Worm (Caenorhabditis elegans) whole organism, L4 larva: ENCODE results near the gene mlc-4.

ENCODE experiments used
- F44E2.7 ChIP-seq: fragments of 200-800 bp; sonication (Bioruptor generic); IDR thresholded peaks from 2 replicates; pipeline ENCODE4 v2.1.2; 2022; ENCODE audit warnings: missing genetic modification characterization, missing compliant biosample characterization
- Y5F2A.4 ChIP-seq: fragments of 200-800 bp; sonication (Bioruptor generic); optimal IDR thresholded peaks from 2 replicates; lab custom pipeline; 2018; ENCODE audit warnings: mild to moderate bottlenecking, missing genetic modification characterization, missing compliant biosample characterization
- Y75B8A.6 ChIP-seq: fragments of 200-800 bp; sonication (Bioruptor generic); IDR thresholded peaks from 2 replicates; pipeline ENCODE4 v1.3.6; 2022; ENCODE audit warnings: missing genetic modification reagents, missing genetic modification characterization, missing compliant biosample characterization
- aha-1 ChIP-seq: fragments of 150-350 bp; peaks from one replicate; lab custom pipeline; 2014; ENCODE audit warnings: missing biosample characterization, missing genetic modification characterization
- ama-1 ChIP-seq: fragments of 150-350 bp; optimal IDR thresholded peaks from 2 replicates; lab custom pipeline; 2014; ENCODE audit warnings: inconsistent platforms, mixed read lengths
- attf-4 ChIP-seq: sonication (generic microtip); optimal IDR thresholded peaks from 3 replicates; lab custom pipeline; 2017; ENCODE audit warnings: missing biosample characterization, missing genetic modification characterization
- ceh-20 ChIP-seq: fragments of 200-800 bp; sonication (Bioruptor generic); IDR thresholded peaks from 2 replicates; pipeline ENCODE4 v1.3.6; 2022; ENCODE audit warnings: missing genetic modification reagents, missing genetic modification characterization, missing compliant biosample characterization
- ceh-28 ChIP-seq: fragments of 150-350 bp; optimal IDR thresholded peaks from 2 replicates; lab custom pipeline; 2014; ENCODE audit warnings: missing biosample characterization, missing genetic modification reagents, missing genetic modification characterization
- cey-2 ChIP-seq: sonication (generic microtip); optimal IDR thresholded peaks from 3 replicates; lab custom pipeline; 2017; ENCODE audit warnings: missing genetic modification characterization, mild to moderate bottlenecking, missing compliant biosample characterization, antibody characterized with exemption, borderline replicate concordance; ENCODE audit not compliant: insufficient read depth
- daf-16 ChIP-seq, 3 experiments: sonication (generic microtip); optimal IDR thresholded peaks; 2 replicates each; lab custom pipeline; 2016 to 2017; ENCODE audit warnings: missing genetic modification characterization in 3 of 3, missing genetic modification reagents in 3 of 3, mild to moderate bottlenecking in 2 of 3, missing compliant biosample characterization in 2 of 3, missing biosample characterization in 1 of 3, moderate library complexity in 1 of 3
- daf-8 ChIP-seq: fragments of 200-800 bp; sonication (Bioruptor generic); IDR thresholded peaks from 2 replicates; pipeline ENCODE4 v1.3.6; 2022; ENCODE audit warnings: missing genetic modification characterization, missing compliant biosample characterization
- dpl-1 ChIP-seq: fragments of 150-350 bp; optimal IDR thresholded peaks from 2 replicates; lab custom pipeline; 2014; ENCODE audit warnings: missing biosample characterization, missing genetic modification reagents, missing genetic modification characterization
- duxl-1 ChIP-seq: sonication (generic microtip); optimal IDR thresholded peaks from 2 replicates; lab custom pipeline; 2016; ENCODE audit warnings: mild to moderate bottlenecking, missing genetic modification characterization, moderate library complexity, missing compliant biosample characterization; ENCODE audit not compliant: poor library complexity
- dve-1 ChIP-seq: sonication (generic microtip); optimal IDR thresholded peaks from 2 replicates; lab custom pipeline; 2017; ENCODE audit warnings: antibody characterized with exemption, mild to moderate bottlenecking, missing genetic modification characterization, missing compliant biosample characterization; ENCODE audit not compliant: insufficient read depth
- fos-1 ChIP-seq: fragments of 150-350 bp; optimal IDR thresholded peaks from 2 replicates; lab custom pipeline; 2014; ENCODE audit warnings: missing biosample characterization, missing genetic modification characterization
- hif-1 ChIP-seq, 2 experiments: sonication (generic microtip); optimal IDR thresholded peaks; 2 replicates each; lab custom pipeline; 2016 to 2017; ENCODE audit warnings: missing compliant biosample characterization in 2 of 2, missing genetic modification characterization in 2 of 2, missing genetic modification reagents in 2 of 2, missing genotype in 2 of 2, mild to moderate bottlenecking in 1 of 2
- hlh-30 ChIP-seq: sonication (generic microtip); optimal IDR thresholded peaks from 2 replicates; lab custom pipeline; 2017; ENCODE audit warnings: antibody characterized with exemption, mild to moderate bottlenecking, missing genetic modification characterization, missing compliant biosample characterization; ENCODE audit not compliant: insufficient read depth
- lin-1 ChIP-seq: fragments of 200-800 bp; sonication (Bioruptor generic); IDR thresholded peaks from 2 replicates; pipeline ENCODE4 v1.3.6; 2022; ENCODE audit warnings: missing genetic modification reagents, missing genetic modification characterization, missing compliant biosample characterization
- lin-13 ChIP-seq: fragments of 150-350 bp; optimal IDR thresholded peaks from 2 replicates; lab custom pipeline; 2014; ENCODE audit warnings: missing biosample characterization, missing genetic modification reagents, missing genetic modification characterization
- lin-15B ChIP-seq: fragments of 150-350 bp; sonication (generic microtip); optimal IDR thresholded peaks from 3 replicates; lab custom pipeline; 2014; ENCODE audit warnings: missing biosample characterization, missing genetic modification characterization
- lin-38 ChIP-seq: fragments of 200-800 bp; sonication (Bioruptor generic); IDR thresholded peaks from 2 replicates; pipeline ENCODE4 v1.3.6; 2022; ENCODE audit warnings: missing genetic modification reagents, missing genetic modification characterization, missing compliant biosample characterization
- lsy-2 ChIP-seq, 2 experiments: fragments of 150-350 bp in 1 of 2; sonication (generic microtip) in 1 of 2; optimal IDR thresholded peaks; 2 replicates each; lab custom pipeline; 2014 to 2017; ENCODE audit warnings: missing biosample characterization in 2 of 2, missing genetic modification characterization in 2 of 2
- mep-1 ChIP-seq: fragments of 150-350 bp; sonication (generic microtip); optimal IDR thresholded peaks from 3 replicates; lab custom pipeline; 2014; ENCODE audit warnings: missing biosample characterization, missing genetic modification characterization
- mes-2 ChIP-seq: sonication (generic microtip); optimal IDR thresholded peaks from 2 replicates; lab custom pipeline; 2016; ENCODE audit warnings: missing genotype, mild to moderate bottlenecking, missing genetic modification characterization, missing compliant biosample characterization; ENCODE audit not compliant: poor library complexity, severe bottlenecking
- mxl-2 ChIP-seq: fragments of 200-800 bp; sonication (Bioruptor generic); conservative IDR thresholded peaks from 2 replicates; pipeline ENCODE4 v1.3.6; 2022; ENCODE audit warnings: missing genetic modification reagents, missing genetic modification characterization, missing compliant biosample characterization
- mxl-3 ChIP-seq: fragments of 200-800 bp; sonication (Bioruptor generic); optimal IDR thresholded peaks from 2 replicates; lab custom pipeline; 2018; ENCODE audit warnings: mild to moderate bottlenecking, missing genetic modification characterization, missing compliant biosample characterization
- nhr-25 ChIP-seq: sonication (generic microtip); optimal IDR thresholded peaks from 2 replicates; lab custom pipeline; 2017; ENCODE audit warnings: missing genetic modification characterization, mild to moderate bottlenecking, missing compliant biosample characterization, antibody characterized with exemption, moderate library complexity, borderline replicate concordance; ENCODE audit not compliant: insufficient read depth
- nhr-28 ChIP-seq: fragments of 150-350 bp; optimal IDR thresholded peaks from 2 replicates; lab custom pipeline; 2014; ENCODE audit warnings: missing biosample characterization, missing genetic modification characterization
- php-3 ChIP-seq: fragments of 200-800 bp; sonication (Bioruptor generic); IDR thresholded peaks from 2 replicates; pipeline ENCODE4 v1.3.6; 2022; ENCODE audit warnings: missing genetic modification reagents, missing genetic modification characterization, missing compliant biosample characterization
- saeg-2 ChIP-seq: fragments of 200-800 bp; sonication (Bioruptor generic); IDR thresholded peaks from 2 replicates; pipeline ENCODE4 v1.3.6; 2022; ENCODE audit warnings: missing genetic modification reagents, missing genetic modification characterization, missing compliant biosample characterization
- tag-97 ChIP-seq: fragments of 200-800 bp; sonication (Bioruptor generic); IDR thresholded peaks from 2 replicates; pipeline ENCODE4 v1.3.6; 2022; ENCODE audit warnings: missing genetic modification characterization, missing compliant biosample characterization
- unc-39 ChIP-seq: sonication (generic microtip); optimal IDR thresholded peaks from 2 replicates; lab custom pipeline; 2017; ENCODE audit warnings: missing biosample characterization, missing genetic modification characterization
- vab-7 ChIP-seq: fragments of 200-800 bp; sonication (Bioruptor generic); IDR thresholded peaks from 2 replicates; pipeline ENCODE4 v1.3.6; 2022; ENCODE audit warnings: missing genetic modification reagents, missing genetic modification characterization, missing compliant biosample characterization
- zag-1 ChIP-seq: fragments of 150-350 bp; optimal IDR thresholded peaks from 2 replicates; lab custom pipeline; 2014; ENCODE audit warnings: missing biosample characterization, missing genetic modification characterization
- zfp-2 ChIP-seq: sonication (generic microtip); optimal IDR thresholded peaks from 2 replicates; lab custom pipeline; 2016; ENCODE audit warnings: mild to moderate bottlenecking, missing genetic modification characterization, missing compliant biosample characterization
- zfp-3 ChIP-seq: fragments of 200-800 bp; sonication (Bioruptor generic); conservative IDR thresholded peaks from 2 replicates; pipeline ENCODE4 v1.3.6; 2022; ENCODE audit warnings: missing genetic modification reagents, missing genetic modification characterization, missing compliant biosample characterization
- zip-2 ChIP-seq: fragments of 150-350 bp; optimal IDR thresholded peaks from 2 replicates; lab custom pipeline; 2014; ENCODE audit warnings: missing biosample characterization, missing genetic modification characterization

The mlc-4 gene

ce11 chrIII:3398485-3398884, 4.9 kb upstream of the mlc-4 start:
- TF ChIP-seq daf-16 (GFP tag; optimal IDR thresholded peaks at IDR 0.05; lab: Kevin White, UChicago) (no peak), daf-16 (tag; optimal IDR thresholded peaks at IDR 0.05; lab: Kevin White, UChicago) (peak; percentile 11), fos-1 (tag; lab: Kevin White, UChicago) (no peak), lin-15B (tag; lab: Kevin White, UChicago) (peak; percentile 9), aha-1 (tag; lab: Kevin White, UChicago) (peak; percentile 6), ama-1 (no peak), lin-38 (peak; percentile 53)

ce11 chrIII:3397678-3398077, 4.1 kb upstream of the mlc-4 start, which contains the start of gene clpf-1:
Gene clpf-1 (plus strand): TSS chrIII:3397743.
- peak; percentile 61 for TF ChIP-seq ama-1
- TF ChIP-seq lin-38, result peak; percentile 20; the same call in 1 of the 2 replicates
- TF ChIP-seq zfp-3 (GFP tag; lab: Robert Waterston, UW), result no peak
- peak; percentile 39 for TF ChIP-seq dve-1
- TF ChIP-seq aha-1 (tag; lab: Kevin White, UChicago), result peak; percentile 94
- TF ChIP-seq dpl-1 (GFP tag; lab: Kevin White, UChicago), result no peak
- no peak for TF ChIP-seq nhr-25

ce11 chrIII:3395874-3396467, 2.4 kb upstream of the mlc-4 start, which contains the start of gene cri-3:
Gene cri-3 (plus strand): TSS chrIII:3396355.
- TF ChIP-seq F44E2.7 (GFP tag; lab: Robert Waterston, UW) (no peak), mxl-2 (GFP tag; lab: Robert Waterston, UW) (no peak), lsy-2 (tag; optimal IDR thresholded peaks at IDR 0.05; lab: Kevin White, UChicago) (peak in 1 of 2 experiments; percentile 6), dpl-1 (GFP tag; lab: Kevin White, UChicago) (peak; percentile 56), hif-1 (tag; optimal IDR thresholded peaks at IDR 0.05; lab: Kevin White, UChicago) (peak in 1 of 2 experiments; percentile 39), mes-2 (tag; lab: Kevin White, UChicago) (peak; percentile 20), duxl-1 (no peak), mxl-3 (GFP tag; lab: Kevin White, UChicago) (no peak), lin-38 (0 out of 2 replicates have a peak, but pooled peaks have one; percentile 27), unc-39 (tag; lab: Kevin White, UChicago) (no peak), php-3 (GFP tag; lab: Robert Waterston, UW) (no peak), cey-2 (tag; lab: Kevin White, UChicago) (no peak)

- TF ChIP-seq hlh-30 (tag; lab: Kevin White, UChicago) (peak; percentile 49), tag-97 (GFP tag; lab: Robert Waterston, UW) (no peak), saeg-2 (no peak), nhr-28 (tag; lab: Kevin White, UChicago) (no peak), zag-1 (no peak), lin-1 (GFP tag; lab: Robert Waterston, UW) (no peak), Y75B8A.6 (GFP tag; lab: Robert Waterston, UW) (no peak), vab-7 (GFP tag; lab: Robert Waterston, UW) (no peak), dve-1 (peak; percentile 16), ceh-28 (tag; lab: Kevin White, UChicago) (peak; percentile 31), mes-2 (tag; lab: Kevin White, UChicago) (peak; percentile 19), lin-13 (GFP tag; lab: Kevin White, UChicago) (no peak), daf-8 (GFP tag; lab: Robert Waterston, UW) (no peak), attf-4 (no peak), zip-2 (tag; lab: Kevin White, UChicago) (no peak), ceh-20 (GFP tag; lab: Robert Waterston, UW) (no peak), mep-1 (tag; lab: Kevin White, UChicago) (peak; percentile 5), lsy-2 (tag; optimal IDR thresholded peaks at IDR 0.05; lab: Kevin White, UChicago) (peak in 1 of 2 experiments; percentile 31), zfp-2 (tag; lab: Kevin White, UChicago) (no peak), Y5F2A.4 (GFP tag; lab: Kevin White, UChicago) (no peak)
These were observed 1.5 kb upstream of the mlc-4 start for ce11 chrIII:3395112-3395511.
